Worm (Caenorhabditis elegans) whole organism, late embryonic: Measurements from ENCODE around the gene F15B9.6.

ENCODE experiments used
- ama-1 ChIP-seq: fragments of 150-350 bp; optimal IDR thresholded peaks from 2 replicates; lab custom pipeline; 2014
- dmd-4 ChIP-seq: sonication (generic microtip); optimal IDR thresholded peaks from 2 replicates; lab custom pipeline; 2016; ENCODE audit warnings: borderline replicate concordance, missing genetic modification characterization, missing compliant biosample characterization
- elt-2 ChIP-seq: sonication (generic microtip); optimal IDR thresholded peaks from 2 replicates; lab custom pipeline; 2016; ENCODE audit warnings: missing genetic modification reagents, missing genetic modification characterization, missing compliant biosample characterization
- eyg-1 ChIP-seq: sonication (generic microtip); optimal IDR thresholded peaks from 2 replicates; lab custom pipeline; 2016; ENCODE audit warnings: missing genotype, missing genetic modification characterization, missing compliant biosample characterization
- nhr-232 ChIP-seq: sonication (generic microtip); optimal IDR thresholded peaks from 2 replicates; lab custom pipeline; 2016; ENCODE audit warnings: missing genetic modification characterization, missing compliant biosample characterization
- odd-2 ChIP-seq: sonication (generic microtip); optimal IDR thresholded peaks from 2 replicates; lab custom pipeline; 2017; ENCODE audit warnings: antibody characterized with exemption, mild to moderate bottlenecking, missing genetic modification characterization, missing compliant biosample characterization
- pag-3 ChIP-seq: sonication (generic microtip); optimal IDR thresholded peaks from 2 replicates; lab custom pipeline; 2016; ENCODE audit warnings: missing compliant biosample characterization, missing genetic modification characterization, borderline replicate concordance
- pha-2 ChIP-seq: sonication (generic microtip); optimal IDR thresholded peaks from 2 replicates; lab custom pipeline; 2017; ENCODE audit warnings: mild to moderate bottlenecking, missing genetic modification characterization, missing compliant biosample characterization
- pros-1 ChIP-seq: fragments of 150-350 bp; optimal IDR thresholded peaks from 2 replicates; lab custom pipeline; 2014; ENCODE audit warnings: missing biosample characterization, missing genetic modification reagents, missing genetic modification characterization
- rnt-1 ChIP-seq: sonication (generic microtip); optimal IDR thresholded peaks from 2 replicates; lab custom pipeline; 2016; ENCODE audit warnings: missing genetic modification characterization, missing compliant biosample characterization
- sox-2 ChIP-seq: fragments of 200-800 bp; sonication (Bioruptor generic); IDR thresholded peaks from 2 replicates; pipeline ENCODE4 v1.3.6; 2022; ENCODE audit warnings: missing genetic modification reagents, missing genetic modification characterization, missing compliant biosample characterization
- tbx-7 ChIP-seq: sonication (generic microtip); optimal IDR thresholded peaks from 2 replicates; lab custom pipeline; 2016; ENCODE audit warnings: missing genotype, missing genetic modification characterization, missing compliant biosample characterization

- TF ChIP-seq tbx-7, result no peak
- no peak for TF ChIP-seq rnt-1
- TF ChIP-seq pag-3 (tag; lab: Kevin White, UChicago), result no peak
- no peak for TF ChIP-seq pros-1 (tag; lab: Kevin White, UChicago)
- TF ChIP-seq dmd-4 (tag; lab: Kevin White, UChicago), result no peak
- no peak for TF ChIP-seq nhr-232 (tag; lab: Kevin White, UChicago)
- TF ChIP-seq odd-2 (tag; lab: Kevin White, UChicago), result no peak
- no peak for TF ChIP-seq elt-2
- no peak for TF ChIP-seq pha-2 (tag; lab: Kevin White, UChicago)
- TF ChIP-seq ama-1 (lab: Kevin White, UChicago), result no peak
- TF ChIP-seq sox-2 (GFP tag; lab: Robert Waterston, UW), result no peak
- TF ChIP-seq eyg-1, result no peak
These were observed 22.5 kb downstream of the F15B9.6 start, which contains the start of gene W07G4.2 for ce11 chrV:13036466-13036865.
